Worm (Caenorhabditis elegans) whole organism, L4 larva: ENCODE results near the gene C35B1.2.

Experiments
- F37D6.2 ChIP-seq: sonication (generic microtip); optimal IDR thresholded peaks from 2 replicates; lab custom pipeline; 2016; ENCODE audit warnings: mild to moderate bottlenecking, missing genetic modification characterization, missing compliant biosample characterization
- F49E8.2 ChIP-seq: sonication (generic microtip); optimal IDR thresholded peaks from 2 replicates; lab custom pipeline; 2016; ENCODE audit warnings: missing compliant biosample characterization, mild to moderate bottlenecking, missing genetic modification characterization, borderline replicate concordance
- Y105C5A.15 ChIP-seq: fragments of 200-800 bp; sonication (Bioruptor generic); IDR thresholded peaks from 2 replicates; pipeline ENCODE4 v1.3.6; 2022; ENCODE audit warnings: missing genetic modification characterization, missing compliant biosample characterization
- Y75B8A.6 ChIP-seq: fragments of 200-800 bp; sonication (Bioruptor generic); IDR thresholded peaks from 2 replicates; pipeline ENCODE4 v1.3.6; 2022; ENCODE audit warnings: missing genetic modification reagents, missing genetic modification characterization, missing compliant biosample characterization
- aha-1 ChIP-seq: fragments of 150-350 bp; peaks from one replicate; lab custom pipeline; 2014; ENCODE audit warnings: missing biosample characterization, missing genetic modification characterization
- ama-1 ChIP-seq: fragments of 150-350 bp; optimal IDR thresholded peaks from 2 replicates; lab custom pipeline; 2014; ENCODE audit warnings: inconsistent platforms, mixed read lengths
- ceh-20 ChIP-seq: fragments of 200-800 bp; sonication (Bioruptor generic); IDR thresholded peaks from 2 replicates; pipeline ENCODE4 v1.3.6; 2022; ENCODE audit warnings: missing genetic modification reagents, missing genetic modification characterization, missing compliant biosample characterization
- ceh-28 ChIP-seq: fragments of 150-350 bp; optimal IDR thresholded peaks from 2 replicates; lab custom pipeline; 2014; ENCODE audit warnings: missing biosample characterization, missing genetic modification reagents, missing genetic modification characterization
- ceh-62 ChIP-seq: sonication (generic microtip); optimal IDR thresholded peaks from 2 replicates; lab custom pipeline; 2017; ENCODE audit warnings: missing biosample characterization, missing genetic modification characterization
- ces-1 ChIP-seq: fragments of 150-350 bp; sonication (generic microtip); optimal IDR thresholded peaks from 4 replicates; lab custom pipeline; 2014; ENCODE audit warnings: missing biosample characterization, missing genetic modification reagents, missing genetic modification characterization
- cey-2 ChIP-seq: sonication (generic microtip); optimal IDR thresholded peaks from 3 replicates; lab custom pipeline; 2017; ENCODE audit warnings: missing genetic modification characterization, mild to moderate bottlenecking, missing compliant biosample characterization, antibody characterized with exemption, borderline replicate concordance; ENCODE audit not compliant: insufficient read depth
- ctbp-1 ChIP-seq: fragments of 200-800 bp; sonication (Bioruptor generic); IDR thresholded peaks from 2 replicates; pipeline ENCODE4 v1.3.6; 2022; ENCODE audit warnings: missing genetic modification reagents, missing genetic modification characterization, missing compliant biosample characterization
- daf-16 ChIP-seq, 3 experiments: sonication (generic microtip); optimal IDR thresholded peaks; 2 replicates each; lab custom pipeline; 2016 to 2017; ENCODE audit warnings: missing genetic modification characterization in 3 of 3, missing genetic modification reagents in 3 of 3, mild to moderate bottlenecking in 2 of 3, missing compliant biosample characterization in 2 of 3, missing biosample characterization in 1 of 3, moderate library complexity in 1 of 3
- daf-19 ChIP-seq: fragments of 200-800 bp; sonication (Bioruptor generic); conservative IDR thresholded peaks from 2 replicates; pipeline ENCODE4 v1.3.6; 2022; ENCODE audit warnings: missing genetic modification characterization, missing compliant biosample characterization
- dmd-6 ChIP-seq: fragments of 200-800 bp; sonication (Bioruptor generic); IDR thresholded peaks from 2 replicates; pipeline ENCODE4 v1.3.6; 2022; ENCODE audit warnings: missing genetic modification reagents, missing genetic modification characterization, missing compliant biosample characterization
- dpl-1 ChIP-seq: fragments of 150-350 bp; optimal IDR thresholded peaks from 2 replicates; lab custom pipeline; 2014; ENCODE audit warnings: missing biosample characterization, missing genetic modification reagents, missing genetic modification characterization
- dve-1 ChIP-seq: sonication (generic microtip); optimal IDR thresholded peaks from 2 replicates; lab custom pipeline; 2017; ENCODE audit warnings: antibody characterized with exemption, mild to moderate bottlenecking, missing genetic modification characterization, missing compliant biosample characterization; ENCODE audit not compliant: insufficient read depth
- egl-43 ChIP-seq: fragments of 200-800 bp; sonication (Bioruptor generic); IDR thresholded peaks from 2 replicates; pipeline ENCODE4 v1.3.6; 2022; ENCODE audit warnings: missing genetic modification reagents, missing genetic modification characterization, missing compliant biosample characterization
- fkh-10 ChIP-seq: fragments of 150-350 bp; optimal IDR thresholded peaks from 2 replicates; lab custom pipeline; 2014; ENCODE audit warnings: missing biosample characterization, missing genetic modification reagents, missing genetic modification characterization
- hif-1 ChIP-seq, 2 experiments: sonication (generic microtip); optimal IDR thresholded peaks; 2 replicates each; lab custom pipeline; 2016 to 2017; ENCODE audit warnings: missing compliant biosample characterization in 2 of 2, missing genetic modification characterization in 2 of 2, missing genetic modification reagents in 2 of 2, missing genotype in 2 of 2, mild to moderate bottlenecking in 1 of 2
- hlh-11 ChIP-seq: fragments of 200-800 bp; sonication (Bioruptor generic); optimal IDR thresholded peaks from 2 replicates; lab custom pipeline; 2018; ENCODE audit warnings: mild to moderate bottlenecking, missing genetic modification characterization, missing compliant biosample characterization
- hlh-30 ChIP-seq: sonication (generic microtip); optimal IDR thresholded peaks from 2 replicates; lab custom pipeline; 2017; ENCODE audit warnings: antibody characterized with exemption, mild to moderate bottlenecking, missing genetic modification characterization, missing compliant biosample characterization; ENCODE audit not compliant: insufficient read depth
- hmg-1.1 ChIP-seq: fragments of 200-800 bp; sonication (Bioruptor generic); IDR thresholded peaks from 2 replicates; pipeline ENCODE4 v1.3.6; 2022; ENCODE audit warnings: missing genetic modification reagents, missing genetic modification characterization, missing compliant biosample characterization
- lin-38 ChIP-seq: fragments of 200-800 bp; sonication (Bioruptor generic); IDR thresholded peaks from 2 replicates; pipeline ENCODE4 v1.3.6; 2022; ENCODE audit warnings: missing genetic modification reagents, missing genetic modification characterization, missing compliant biosample characterization
- lsy-2 ChIP-seq, 2 experiments: fragments of 150-350 bp in 1 of 2; sonication (generic microtip) in 1 of 2; optimal IDR thresholded peaks; 2 replicates each; lab custom pipeline; 2014 to 2017; ENCODE audit warnings: missing biosample characterization in 2 of 2, missing genetic modification characterization in 2 of 2
- madf-9 ChIP-seq: fragments of 200-800 bp; sonication (Bioruptor generic); conservative IDR thresholded peaks from 2 replicates; pipeline ENCODE4 v1.3.6; 2022; ENCODE audit warnings: missing genetic modification reagents, missing genetic modification characterization, missing compliant biosample characterization
- mdl-1 ChIP-seq, 2 experiments: fragments of 150-350 bp in 1 of 2; sonication (generic microtip) in 1 of 2; optimal IDR thresholded peaks; 2 replicates each; lab custom pipeline; 2014 to 2017; ENCODE audit warnings: missing biosample characterization in 2 of 2, missing genetic modification characterization in 2 of 2
- mep-1 ChIP-seq: fragments of 150-350 bp; sonication (generic microtip); optimal IDR thresholded peaks from 3 replicates; lab custom pipeline; 2014; ENCODE audit warnings: missing biosample characterization, missing genetic modification characterization
- mes-2 ChIP-seq: sonication (generic microtip); optimal IDR thresholded peaks from 2 replicates; lab custom pipeline; 2016; ENCODE audit warnings: missing genotype, mild to moderate bottlenecking, missing genetic modification characterization, missing compliant biosample characterization; ENCODE audit not compliant: poor library complexity, severe bottlenecking
- nhr-102 ChIP-seq: sonication (generic microtip); optimal IDR thresholded peaks from 2 replicates; lab custom pipeline; 2016; ENCODE audit warnings: mild to moderate bottlenecking, missing genetic modification characterization, moderate library complexity, missing compliant biosample characterization
- nhr-11 ChIP-seq: fragments of 150-350 bp; optimal IDR thresholded peaks from 2 replicates; lab custom pipeline; 2014; ENCODE audit warnings: missing biosample characterization, missing genetic modification characterization
- nhr-25 ChIP-seq: sonication (generic microtip); optimal IDR thresholded peaks from 2 replicates; lab custom pipeline; 2017; ENCODE audit warnings: missing genetic modification characterization, mild to moderate bottlenecking, missing compliant biosample characterization, antibody characterized with exemption, moderate library complexity, borderline replicate concordance; ENCODE audit not compliant: insufficient read depth
- nhr-28 ChIP-seq: fragments of 150-350 bp; optimal IDR thresholded peaks from 2 replicates; lab custom pipeline; 2014; ENCODE audit warnings: missing biosample characterization, missing genetic modification characterization
- nhr-42 ChIP-seq: fragments of 200-800 bp; sonication (Bioruptor generic); IDR thresholded peaks from 2 replicates; pipeline ENCODE4 v1.3.6; 2022; ENCODE audit warnings: missing genetic modification characterization, missing compliant biosample characterization
- nhr-48 ChIP-seq: sonication (generic microtip); optimal IDR thresholded peaks from 2 replicates; lab custom pipeline; 2016; ENCODE audit warnings: mild to moderate bottlenecking, missing genetic modification characterization, missing compliant biosample characterization
- nhr-6 ChIP-seq: fragments of 150-350 bp; optimal IDR thresholded peaks from 2 replicates; lab custom pipeline; 2014; ENCODE audit warnings: missing biosample characterization, missing genetic modification characterization
- nhr-77 ChIP-seq: fragments of 150-350 bp; optimal IDR thresholded peaks from 2 replicates; lab custom pipeline; 2014; ENCODE audit warnings: missing biosample characterization, missing genetic modification characterization
- pha-4 ChIP-seq, 2 experiments: fragments of 150-350 bp in 1 of 2; fragments of 200-800 bp in 1 of 2; sonication (Bioruptor generic) in 1 of 2; IDR thresholded peaks in 1 of 2; optimal IDR thresholded peaks in 1 of 2; 2 replicates each; pipeline versions ENCODE4 v1.3.6 to Lab custom; 2014 to 2022; ENCODE audit warnings: missing genetic modification characterization in 2 of 2, missing genetic modification reagents in 2 of 2, missing biosample characterization in 1 of 2, missing compliant biosample characterization in 1 of 2
- rbr-2 ChIP-seq: sonication (generic microtip); optimal IDR thresholded peaks from 2 replicates; lab custom pipeline; 2016; ENCODE audit warnings: missing genotype, missing genetic modification characterization, missing compliant biosample characterization
- set-16 ChIP-seq: fragments of 200-800 bp; sonication (Bioruptor generic); IDR thresholded peaks from 2 replicates; pipeline ENCODE4 v1.3.6; 2022; ENCODE audit warnings: missing genetic modification reagents, missing genetic modification characterization, missing compliant biosample characterization
- snpc-4 ChIP-seq: fragments of 150-350 bp; optimal IDR thresholded peaks from 2 replicates; lab custom pipeline; 2014; ENCODE audit warnings: missing biosample characterization, missing genetic modification characterization
- spr-1 ChIP-seq: sonication (generic microtip); optimal IDR thresholded peaks from 2 replicates; lab custom pipeline; 2016; ENCODE audit warnings: mild to moderate bottlenecking, missing genetic modification characterization, missing compliant biosample characterization
- tag-97 ChIP-seq: fragments of 200-800 bp; sonication (Bioruptor generic); IDR thresholded peaks from 2 replicates; pipeline ENCODE4 v1.3.6; 2022; ENCODE audit warnings: missing genetic modification characterization, missing compliant biosample characterization
- zfp-2 ChIP-seq: sonication (generic microtip); optimal IDR thresholded peaks from 2 replicates; lab custom pipeline; 2016; ENCODE audit warnings: mild to moderate bottlenecking, missing genetic modification characterization, missing compliant biosample characterization

The C35B1.2 gene

DNA sequence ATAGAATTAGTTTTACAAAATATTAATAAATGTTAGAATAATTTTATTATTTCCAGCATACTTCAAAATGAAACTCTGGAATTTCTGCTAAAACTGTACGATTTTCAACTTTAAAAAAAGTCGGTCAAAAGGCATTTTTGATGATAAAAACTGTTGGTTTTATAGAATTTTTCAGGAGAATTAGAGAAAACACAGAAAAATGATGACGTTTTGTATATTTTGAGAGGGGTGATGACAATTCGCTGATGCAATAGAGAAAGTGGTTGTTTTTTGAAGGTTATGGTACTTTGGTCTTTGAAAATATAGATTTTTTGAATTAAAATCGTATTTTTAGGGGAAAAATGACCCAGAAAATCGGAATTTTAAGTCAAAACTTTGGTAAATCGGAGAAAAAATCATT lies 990 bp upstream of the C35B1.2 start:
- TF ChIP-seq dve-1 (tag; lab: Kevin White, UChicago) = peak; percentile 52
- no peak for TF ChIP-seq daf-19 (GFP tag; lab: Robert Waterston, UW)
- peak; percentile 47 for TF ChIP-seq hlh-30 (tag; lab: Kevin White, UChicago)
- TF ChIP-seq nhr-28 (tag; lab: Kevin White, UChicago) = peak; percentile 35
- TF ChIP-seq lsy-2 (tag; optimal IDR thresholded peaks at IDR 0.05; lab: Kevin White, UChicago) = peak in 1 of 2 experiments; percentile 17
- no peak for TF ChIP-seq lin-38 (GFP tag; lab: Robert Waterston, UW)
- TF ChIP-seq nhr-77 (tag; lab: Kevin White, UChicago) = peak; percentile 23
- peak; percentile 23 for TF ChIP-seq hlh-11 (tag; lab: Kevin White, UChicago)
- TF ChIP-seq mep-1 (tag; lab: Kevin White, UChicago) = peak; percentile 7
- peak; percentile 29; the same call in 1 of the 2 replicates for TF ChIP-seq dmd-6 (GFP tag; lab: Robert Waterston, UW)
- no peak for TF ChIP-seq F49E8.2 (tag; lab: Kevin White, UChicago)
- TF ChIP-seq daf-16 (GFP tag; optimal IDR thresholded peaks at IDR 0.05; lab: Kevin White, UChicago) = no peak
- peak; percentile 83 for TF ChIP-seq daf-16 (tag; optimal IDR thresholded peaks at IDR 0.05; lab: Kevin White, UChicago)

DNA sequence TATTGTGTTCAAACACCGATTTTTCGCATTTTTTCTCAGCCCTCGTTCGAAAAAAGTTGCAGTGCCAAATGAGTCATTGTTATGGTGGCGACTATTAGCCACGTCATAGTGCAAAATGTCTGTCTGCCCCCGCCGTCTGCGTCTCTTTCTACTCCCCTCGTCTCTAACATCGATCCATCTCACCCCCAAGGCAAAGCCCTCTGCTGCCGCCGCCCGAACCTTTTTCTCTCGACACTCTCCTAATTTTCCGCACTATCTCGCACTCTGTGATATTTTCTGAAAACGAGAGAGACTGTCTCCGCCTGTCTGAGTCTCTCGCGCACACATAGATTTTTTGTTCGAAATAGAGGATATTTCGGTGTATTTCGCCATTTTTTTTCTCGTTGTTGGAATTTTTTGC lies 7.1 kb downstream of the C35B1.2 start:
- TF ChIP-seq ceh-20 (GFP tag; lab: Robert Waterston, UW) = peak; percentile 63; the same call in 1 of the 2 replicates
- peak; percentile 79 for TF ChIP-seq rbr-2 (tag; lab: Kevin White, UChicago)
- TF ChIP-seq nhr-77 (tag; lab: Kevin White, UChicago) = peak; percentile 12
- peak in 1 of 2 experiments; percentile 47 for TF ChIP-seq hif-1 (tag; optimal IDR thresholded peaks at IDR 0.05; lab: Kevin White, UChicago)
- TF ChIP-seq mep-1 (tag; lab: Kevin White, UChicago) = peak; percentile 75
- TF ChIP-seq madf-9 (GFP tag; lab: Robert Waterston, UW) = 0 out of 2 replicates have a peak, but pooled peaks have one; percentile 14
- no peak for TF ChIP-seq cey-2
- peak; percentile 10 for TF ChIP-seq nhr-11 (tag; lab: Kevin White, UChicago)
- TF ChIP-seq ctbp-1 (GFP tag; lab: Robert Waterston, UW) = peak; percentile 70; the same call in 1 of the 2 replicates
- no peak for TF ChIP-seq snpc-4 (tag; lab: Kevin White, UChicago)
- peak; percentile 53 for TF ChIP-seq F37D6.2 (tag; lab: Kevin White, UChicago)
- peak in 1 of 2 experiments; percentile 59 for TF ChIP-seq mdl-1 (tag; optimal IDR thresholded peaks at IDR 0.05; lab: Kevin White, UChicago)
- peak; percentile 89 for TF ChIP-seq dve-1 (tag; lab: Kevin White, UChicago)
- no peak for TF ChIP-seq nhr-25
- peak; percentile 62 for TF ChIP-seq ceh-28 (tag; lab: Kevin White, UChicago)
- TF ChIP-seq nhr-42 (GFP tag; lab: Robert Waterston, UW) = no peak
- peak; percentile 90 for TF ChIP-seq hlh-11 (tag; lab: Kevin White, UChicago)
- TF ChIP-seq hlh-30 (tag; lab: Kevin White, UChicago) = peak; percentile 64
- no peak for TF ChIP-seq Y105C5A.15 (GFP tag; lab: Robert Waterston, UW)
- peak; percentile 68 for TF ChIP-seq nhr-48 (tag; lab: Kevin White, UChicago)
- peak; percentile 75 for TF ChIP-seq dmd-6 (GFP tag; lab: Robert Waterston, UW)
- peak; percentile 92 for TF ChIP-seq hmg-1.1 (GFP tag; lab: Robert Waterston, UW)
- peak; percentile 94 for TF ChIP-seq aha-1 (tag; lab: Kevin White, UChicago)
- no peak for TF ChIP-seq tag-97 (GFP tag; lab: Robert Waterston, UW)
- peak; percentile 46; the same call in 1 of the 2 replicates for TF ChIP-seq egl-43 (GFP tag; lab: Robert Waterston, UW)
- TF ChIP-seq zfp-2 = peak; percentile 3
- TF ChIP-seq mes-2 = peak; percentile 72
- TF ChIP-seq nhr-6 = peak; percentile 18
- peak; percentile 33 for TF ChIP-seq nhr-102 (tag; lab: Kevin White, UChicago)
- peak; percentile 52 for TF ChIP-seq dpl-1 (GFP tag; lab: Kevin White, UChicago)
- no peak for TF ChIP-seq ces-1 (GFP tag; lab: Kevin White, UChicago)
- TF ChIP-seq daf-16 (GFP tag; optimal IDR thresholded peaks at IDR 0.05; lab: Kevin White, UChicago) = peak in 1 of 2 experiments; percentile 28
- peak; percentile 54 for TF ChIP-seq daf-16 (tag; optimal IDR thresholded peaks at IDR 0.05; lab: Kevin White, UChicago)
- TF ChIP-seq ama-1 (lab: Kevin White, UChicago) = peak; percentile 17
- no peak for TF ChIP-seq ceh-62 (tag; lab: Kevin White, UChicago)
- peak; percentile 63; the same call in 1 of the 2 replicates for TF ChIP-seq set-16
- TF ChIP-seq fkh-10 (GFP tag; lab: Kevin White, UChicago) = no peak
- TF ChIP-seq lsy-2 (tag; optimal IDR thresholded peaks at IDR 0.05; lab: Kevin White, UChicago) = peak in 1 of 2 experiments; percentile 69
- peak; percentile 5 for TF ChIP-seq spr-1 (tag; lab: Kevin White, UChicago)
- TF ChIP-seq Y75B8A.6 (GFP tag; lab: Robert Waterston, UW) = no peak
- TF ChIP-seq pha-4 (GFP tag; IDR thresholded peaks at IDR 0.05; lab: Robert Waterston, UW) = peak; percentile 72
- TF ChIP-seq pha-4 (tag; optimal IDR thresholded peaks at IDR 0.05; lab: Kevin White, UChicago) = no peak
